Worm (Caenorhabditis elegans): ENCODE data around the gene B0024.13.

Gene B0024.13

DNA sequence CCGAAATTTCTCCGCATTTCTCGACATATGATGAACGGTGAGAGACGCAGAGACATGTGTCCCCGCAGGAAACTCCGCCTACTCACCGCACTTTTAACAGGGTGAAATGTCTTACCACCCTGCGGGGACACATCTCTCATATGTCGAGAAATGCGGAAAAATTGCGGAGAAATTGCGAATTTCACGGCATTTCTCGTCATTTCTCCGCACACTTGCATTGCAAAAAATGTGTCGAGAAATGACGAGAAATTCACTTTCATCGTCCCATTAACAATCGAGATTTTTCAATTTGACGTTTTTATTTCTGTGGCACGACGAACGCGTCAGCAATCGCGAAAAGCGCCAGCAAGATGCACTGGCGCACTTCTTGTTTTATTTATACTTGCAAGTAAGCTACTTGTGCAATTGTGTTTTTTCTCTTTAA is 21.4 kb downstream of the B0024.13 start, which contains the start of gene K07C5.13:
K07C5.13 (plus strand) TSS at position 151 of the 424 bp plus-strand sequence.
- TF ChIP-seq fkh-8 (tag; optimal IDR thresholded peaks at IDR 0.05) (peak; percentile 24), lir-3 (tag; optimal IDR thresholded peaks at IDR 0.05; ENCODE audit: poor library complexity) (peak; percentile 49), ceh-82 (tag; optimal IDR thresholded peaks at IDR 0.05) (peak; percentile 26 to 74 (median 58)), fkh-4 (tag; optimal IDR thresholded peaks at IDR 0.05; ENCODE audit: borderline replicate concordance) (peak; percentile 55), unc-130 (tag; optimal IDR thresholded peaks at IDR 0.05) (peak; percentile 47), efl-1 (optimal IDR thresholded peaks at IDR 0.05) (peak; percentile 64 to 72), efl-1 (GFP tag; optimal IDR thresholded peaks at IDR 0.05 in 1 of 2) (peak; percentile 57 to 97), ceh-88 (GFP tag; IDR thresholded peaks at IDR 0.05) (peak; percentile 57), zip-4 (GFP tag; optimal IDR thresholded peaks at IDR 0.05) (peak; percentile 62), sup-37 (GFP tag; optimal IDR thresholded peaks at IDR 0.05) (peak; percentile 47), irx-1 (tag; optimal IDR thresholded peaks at IDR 0.05) (peak; percentile 79), mab-9 (GFP tag; IDR thresholded peaks at IDR 0.05) (peak; percentile 84), sox-4 (tag; optimal IDR thresholded peaks at IDR 0.05) (peak; percentile 36), nhr-19 (GFP tag; conservative IDR thresholded peaks at IDR 0.05) (peak; percentile 86), swsn-7 (tag; optimal IDR thresholded peaks at IDR 0.05) (peak; percentile 88), blmp-1 (tag; optimal IDR thresholded peaks at IDR 0.05) (peak; percentile 61), lsy-2 (tag; optimal IDR thresholded peaks at IDR 0.05) (peak; percentile 70 to 71), lin-14 (GFP tag; optimal IDR thresholded peaks at IDR 0.05) (peak; percentile 84), xbp-1 (tag; optimal IDR thresholded peaks at IDR 0.05) (peak; percentile 80), nhr-85 (tag) (peak; percentile 85), lin-15B (tag; optimal IDR thresholded peaks at IDR 0.05) (peak; percentile 42), elt-3 (tag; optimal IDR thresholded peaks at IDR 0.05) (peak in 1 of 6 experiments; percentile 29), mdl-1 (tag; optimal IDR thresholded peaks at IDR 0.05) (peak in 1 of 2 experiments; percentile 18), unc-86 (tag; optimal IDR thresholded peaks at IDR 0.05) (peak; percentile 72), dsc-1 (tag; optimal IDR thresholded peaks at IDR 0.05) (peak; percentile 83), isw-1 (GFP tag; IDR thresholded peaks at IDR 0.05) (peak; percentile 74), nhr-20 (tag; optimal IDR thresholded peaks at IDR 0.05) (peak; percentile 78), C34B4.2 (tag; optimal IDR thresholded peaks at IDR 0.05) (peak; percentile 10), lin-13 (GFP tag; optimal IDR thresholded peaks at IDR 0.05) (peak; percentile 58), unc-98 (GFP tag; IDR thresholded peaks at IDR 0.05) (peak; percentile 73), egl-13 (tag; optimal IDR thresholded peaks at IDR 0.05) (peak; percentile 74), pax-3 (tag; optimal IDR thresholded peaks at IDR 0.05) (peak; percentile 51), ceh-8 (GFP tag; optimal IDR thresholded peaks at IDR 0.05) (peak; percentile 19), lin-39 (tag; optimal IDR thresholded peaks at IDR 0.05) (peak; percentile 52), snu-23 (GFP tag; optimal IDR thresholded peaks at IDR 0.05) (peak; percentile 81), tbx-2 (tag; optimal IDR thresholded peaks at IDR 0.05) (peak; percentile 77), aly-2 (tag; optimal IDR thresholded peaks at IDR 0.05) (peak; percentile 31), nhr-71 (tag; optimal IDR thresholded peaks at IDR 0.05) (peak; percentile 86), efl-3 (GFP tag; optimal IDR thresholded peaks at IDR 0.05) (peak; percentile 55), nhr-47 (tag; optimal IDR thresholded peaks at IDR 0.05) (peak; percentile 87), ztf-11 (tag; optimal IDR thresholded peaks at IDR 0.05) (peak in 1 of 2 experiments; percentile 64), F16B12.6 (tag; optimal IDR thresholded peaks at IDR 0.05) (peak; percentile 28), elt-2 (tag; optimal IDR thresholded peaks at IDR 0.05) (peak; percentile 41), C04F5.9 (tag; optimal IDR thresholded peaks at IDR 0.05) (peak; percentile 17), dpl-1 (GFP tag; optimal IDR thresholded peaks at IDR 0.05) (peak; percentile 44 to 72 (median 72)), rnt-1 (tag; optimal IDR thresholded peaks at IDR 0.05) (peak; percentile 85), nhr-90 (tag; optimal IDR thresholded peaks at IDR 0.05; ENCODE audit: poor library complexity) (peak; percentile 81), lin-35 (GFP tag; optimal IDR thresholded peaks at IDR 0.05) (peak; percentile 38 to 76), ama-1 (optimal IDR thresholded peaks at IDR 0.05) (peak; percentile 5), mep-1 (tag; optimal IDR thresholded peaks at IDR 0.05) (peak; percentile 16), grh-1 (GFP tag; IDR thresholded peaks at IDR 0.05) (peak; percentile 89)
